Fruit fly (Drosophila melanogaster): ENCODE measurements around the gene CG42692.

DNA sequence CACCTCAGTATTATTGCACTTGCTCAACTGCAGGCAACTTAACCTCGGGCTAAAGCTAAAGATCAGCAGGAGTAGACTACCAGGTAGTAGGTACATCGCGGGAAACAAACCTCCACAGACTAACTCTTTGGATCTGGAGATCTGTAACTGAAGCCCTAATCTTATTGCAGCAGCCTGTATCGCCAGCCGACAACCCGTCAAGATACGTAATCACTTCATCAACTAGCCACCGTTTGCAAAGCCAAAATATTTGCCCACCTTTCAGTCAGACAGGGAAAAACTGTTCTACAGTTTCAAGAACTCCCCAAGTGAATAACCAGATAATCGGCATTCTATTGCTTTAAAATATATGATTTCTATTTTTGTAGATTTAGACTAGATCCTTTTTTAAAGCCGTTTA lies 23.5 kb downstream of the CG42692 start, which contains the start of gene CG18095:
- no peak for TF ChIP-seq Hr39 (optimal IDR thresholded peaks at IDR 0.05)
- no peak for TF ChIP-seq luna (GFP tag; optimal IDR thresholded peaks at IDR 0.05)
- no peak for TF ChIP-seq CG11696 (GFP tag; IDR thresholded peaks at IDR 0.05)
- TF ChIP-seq CG17359 (tag; optimal IDR thresholded peaks at IDR 0.05) = no peak
- TF ChIP-seq emc (GFP tag; optimal IDR thresholded peaks at IDR 0.05) = no peak
- no peak for TF ChIP-seq trh (GFP tag; optimal IDR thresholded peaks at IDR 0.05)
- no peak for TF ChIP-seq CG1024 (GFP tag; IDR thresholded peaks at IDR 0.05)
